Fruit fly (Drosophila melanogaster) whole organism, pupa: Measurements from ENCODE around the gene Ahcy.

Experiments used
- CG10348 ChIP-seq: fragments of 200-800 bp; sonication (Bioruptor generic); IDR thresholded peaks from 2 replicates; pipeline ENCODE4 v1.3.6; 2022; ENCODE audit warnings: missing biosample characterization, missing genetic modification characterization
- CG12605 ChIP-seq: fragments of 200-800 bp; sonication (Bioruptor generic); IDR thresholded peaks from 2 replicates; pipeline ENCODE4 v1.3.6; 2022; ENCODE audit warnings: missing biosample characterization, missing genetic modification characterization
- CG13204 ChIP-seq: fragments of 200-800 bp; sonication (Bioruptor generic); optimal IDR thresholded peaks from 2 replicates; lab custom pipeline; 2018; ENCODE audit warnings: missing biosample characterization, mild to moderate bottlenecking, missing genetic modification characterization, moderate library complexity
- CG14655 ChIP-seq: fragments of 200-800 bp; sonication (Bioruptor generic); optimal IDR thresholded peaks from 3 replicates; lab custom pipeline; 2017; ENCODE audit warnings: mild to moderate bottlenecking, missing biosample characterization, missing genetic modification reagents, missing genetic modification characterization
- CG15710 ChIP-seq: fragments of 200-800 bp; sonication (Bioruptor generic); optimal IDR thresholded peaks from 2 replicates; lab custom pipeline; 2018; ENCODE audit warnings: missing biosample characterization, mild to moderate bottlenecking, missing genetic modification characterization, moderate library complexity
- CG17806 ChIP-seq: fragments of 200-800 bp; sonication (Bioruptor generic); optimal IDR thresholded peaks from 2 replicates; lab custom pipeline; 2018; ENCODE audit warnings: missing biosample characterization, mild to moderate bottlenecking, missing genetic modification characterization, moderate library complexity
- CG32121 ChIP-seq: fragments of 200-800 bp; sonication (Bioruptor generic); IDR thresholded peaks from 2 replicates; pipeline ENCODE4 v1.3.6; 2022; ENCODE audit warnings: missing biosample characterization, missing genetic modification characterization
- CG34367 ChIP-seq: fragments of 200-800 bp; sonication (Bioruptor generic); optimal IDR thresholded peaks from 2 replicates; lab custom pipeline; 2018; ENCODE audit warnings: missing biosample characterization, mild to moderate bottlenecking, missing genetic modification characterization
- CG4496 ChIP-seq: fragments of 200-800 bp; sonication (Bioruptor generic); IDR thresholded peaks from 3 replicates; pipeline ENCODE4 v1.3.6; 2022; ENCODE audit warnings: missing biosample characterization, missing genetic modification characterization
- CG8159 ChIP-seq: fragments of 200-800 bp; sonication (Bioruptor generic); optimal IDR thresholded peaks from 3 replicates; lab custom pipeline; 2018; ENCODE audit warnings: missing biosample characterization, mild to moderate bottlenecking, missing genetic modification characterization, moderate library complexity
- CG8301 ChIP-seq: fragments of 200-800 bp; sonication (Bioruptor generic); optimal IDR thresholded peaks from 2 replicates; lab custom pipeline; 2018; ENCODE audit warnings: missing biosample characterization, mild to moderate bottlenecking, missing genetic modification characterization
- CG9948 ChIP-seq: fragments of 200-800 bp; sonication (Bioruptor generic); optimal IDR thresholded peaks from 2 replicates; lab custom pipeline; 2018; ENCODE audit warnings: missing biosample characterization, mild to moderate bottlenecking, missing genetic modification characterization, moderate library complexity
- D1 ChIP-seq: fragments of 200-800 bp; sonication (Bioruptor generic); optimal IDR thresholded peaks from 2 replicates; lab custom pipeline; 2018; ENCODE audit warnings: missing biosample characterization, mild to moderate bottlenecking, missing genetic modification characterization, moderate library complexity
- EcR ChIP-seq: fragments of 200-800 bp; sonication (Bioruptor generic); optimal IDR thresholded peaks from 3 replicates; lab custom pipeline; 2019; ENCODE audit warnings: missing biosample characterization, missing genetic modification characterization, mild to moderate bottlenecking, moderate library complexity, missing genetic modification reagents
- Ets98B ChIP-seq: fragments of 200-800 bp; sonication (Bioruptor generic); IDR thresholded peaks from 2 replicates; pipeline ENCODE4 v1.3.6; 2022; ENCODE audit warnings: missing biosample characterization, missing genetic modification characterization
- Pif1A ChIP-seq: fragments of 200-800 bp; sonication (Bioruptor generic); optimal IDR thresholded peaks from 3 replicates; lab custom pipeline; 2016; ENCODE audit warnings: missing biosample characterization, missing genetic modification characterization
- Pif1B ChIP-seq: fragments of 200-800 bp; sonication (Bioruptor generic); optimal IDR thresholded peaks from 3 replicates; lab custom pipeline; 2016; ENCODE audit warnings: missing biosample characterization, missing genetic modification characterization
- Snoo ChIP-seq: fragments of 200-800 bp; sonication (Bioruptor generic); optimal IDR thresholded peaks from 3 replicates; lab custom pipeline; 2017; ENCODE audit warnings: missing biosample characterization, mild to moderate bottlenecking, missing genetic modification characterization, inconsistent platforms
- fd96Ca ChIP-seq: fragments of 200-800 bp; sonication (Bioruptor generic); IDR thresholded peaks from 3 replicates; pipeline ENCODE4 v1.3.6; 2022; ENCODE audit warnings: missing biosample characterization, missing genetic modification characterization
- gl ChIP-seq: fragments of 200-800 bp; sonication (Bioruptor generic); optimal IDR thresholded peaks from 2 replicates; lab custom pipeline; 2018; ENCODE audit warnings: missing biosample characterization, mild to moderate bottlenecking, missing genetic modification characterization
- rn ChIP-seq: fragments of 200-800 bp; sonication (Bioruptor generic); IDR thresholded peaks from 2 replicates; pipeline ENCODE4 v1.3.6; 2022; ENCODE audit warnings: missing biosample characterization, missing genetic modification characterization

Ahcy gene

DNA sequence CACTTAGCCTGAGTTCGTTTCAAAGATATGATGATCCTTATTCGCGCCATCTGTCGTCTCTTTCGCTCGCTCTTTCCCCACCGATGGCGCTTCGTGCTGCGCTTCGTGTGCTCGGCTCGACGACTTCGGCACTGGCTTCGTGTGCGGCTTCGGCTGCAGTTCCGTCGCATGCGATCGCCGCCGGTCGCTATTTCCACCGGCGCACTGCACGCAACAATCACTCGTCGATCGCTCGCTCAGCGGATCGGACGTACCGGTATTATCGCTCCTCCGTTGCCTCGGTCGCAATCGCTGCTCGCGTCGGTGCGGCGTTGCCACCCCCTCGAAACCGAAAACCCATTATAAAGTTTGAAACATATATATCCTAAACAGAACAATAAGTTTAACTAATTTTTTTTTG is 48.7 kb downstream of the Ahcy start:
- TF ChIP-seq Snoo (tag; lab: Kevin White, UChicago) (peak; percentile 13), rn (GFP tag; lab: Robert Waterston, UW) (no peak), CG12605 (GFP tag; lab: Robert Waterston, UW) (no peak), CG10348 (GFP tag; lab: Robert Waterston, UW) (no peak), CG32121 (GFP tag; lab: Robert Waterston, UW) (no peak), CG15710 (tag; lab: Kevin White, UChicago) (peak; percentile 13), Ets98B (peak; percentile 48; the same call in 1 of the 2 replicates), CG9948 (tag; lab: Kevin White, UChicago) (no peak), CG14655 (GFP tag; lab: Kevin White, UChicago) (no peak), gl (tag; lab: Kevin White, UChicago) (no peak), CG8159 (tag; lab: Kevin White, UChicago) (peak; percentile 25), CG8301 (tag; lab: Kevin White, UChicago) (no peak), CG17806 (tag; lab: Kevin White, UChicago) (no peak), fd96Ca (GFP tag; lab: Robert Waterston, UW) (0 out of 3 replicates have a peak, but pooled peaks have one; percentile 12), CG4496 (GFP tag; lab: Robert Waterston, UW) (peak; percentile 87), EcR (GFP tag; lab: Kevin White, UChicago) (no peak), Pif1B (peak; percentile 13), D1 (no peak), Pif1A (peak; percentile 51), CG34367 (tag; lab: Kevin White, UChicago) (peak; percentile 3), CG13204 (GFP tag; lab: Kevin White, UChicago) (peak; percentile 52)

DNA sequence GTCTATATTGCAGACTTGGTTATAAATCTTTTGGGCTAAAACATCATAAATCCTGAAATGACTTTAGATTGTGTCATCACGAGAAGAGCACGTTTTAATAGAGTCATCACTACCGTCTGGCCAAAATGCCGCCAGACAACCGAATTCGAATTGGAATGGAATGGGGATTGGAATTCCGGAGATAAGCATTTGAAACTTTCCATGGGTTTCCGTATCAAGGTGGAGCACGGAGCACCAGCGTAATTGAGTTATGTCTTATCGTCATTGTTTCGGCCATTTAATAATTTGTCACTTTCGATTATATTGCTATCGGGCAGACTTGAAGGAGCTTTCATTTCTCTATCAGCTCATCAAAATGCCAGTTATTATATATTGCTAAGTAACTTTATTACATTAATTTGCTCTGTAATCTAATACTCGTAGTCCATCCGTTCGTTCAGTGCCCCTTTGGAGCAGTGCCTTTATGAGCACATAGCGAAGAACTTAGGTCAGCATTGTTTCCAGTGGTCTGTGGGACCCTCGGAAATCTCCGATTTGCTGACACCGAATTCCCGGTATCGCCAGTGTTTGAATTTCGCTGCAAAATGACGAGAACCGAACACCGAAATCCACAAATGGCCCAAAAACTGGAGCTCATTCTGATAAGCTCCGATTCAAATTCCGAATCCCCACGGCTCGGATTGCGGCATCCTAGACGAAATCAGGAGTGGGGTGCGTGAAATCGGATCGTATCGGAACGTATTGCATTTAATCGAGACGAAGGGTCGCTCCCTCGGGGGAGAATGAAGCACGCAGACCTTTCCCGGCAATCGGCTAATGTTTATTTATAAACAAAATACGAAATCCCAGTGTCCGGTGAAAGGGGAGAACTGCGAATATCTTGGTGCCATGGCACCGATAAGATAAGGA is 50.2 kb downstream of the Ahcy start:
- no peak for TF ChIP-seq EcR (GFP tag; lab: Kevin White, UChicago)
- no peak for TF ChIP-seq D1
- TF ChIP-seq Pif1A: no peak
- TF ChIP-seq Snoo (tag; lab: Kevin White, UChicago): no peak
- TF ChIP-seq, all 21 proteins: peak for 0

DNA sequence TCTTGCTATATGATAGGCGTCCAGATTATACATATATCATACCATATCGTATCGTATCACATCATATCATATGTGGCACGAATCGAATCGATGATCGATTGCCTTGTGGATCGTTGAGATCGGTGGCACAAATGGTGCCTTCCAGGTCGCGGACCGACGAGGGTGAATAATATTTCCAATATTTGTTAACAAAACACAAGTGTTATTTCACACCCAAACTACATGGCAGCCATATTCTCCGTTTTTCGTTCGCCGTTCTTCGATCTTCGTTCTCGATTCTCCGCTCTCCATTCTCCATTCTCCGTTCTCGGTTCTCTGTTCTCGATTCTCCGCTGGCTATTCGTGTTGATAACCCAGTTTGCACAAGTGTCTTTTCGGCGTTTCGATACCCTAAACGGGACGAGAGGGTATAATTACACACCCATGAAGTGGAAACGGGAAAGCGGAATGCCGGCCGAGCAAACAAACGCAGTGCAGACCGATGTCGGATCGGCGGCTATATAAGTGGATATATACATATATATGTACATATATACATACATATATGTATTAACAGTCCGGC is 51.7 kb downstream of the Ahcy start:
- TF ChIP-seq CG12605 (GFP tag; lab: Robert Waterston, UW): no peak
- no peak for TF ChIP-seq fd96Ca (GFP tag; lab: Robert Waterston, UW)
- no peak for TF ChIP-seq D1
- TF ChIP-seq CG10348 (GFP tag; lab: Robert Waterston, UW): no peak
- TF ChIP-seq Pif1A: no peak
- TF ChIP-seq Pif1B: no peak
- no peak for TF ChIP-seq CG8301 (tag; lab: Kevin White, UChicago)
- TF ChIP-seq gl (tag; lab: Kevin White, UChicago): no peak
- TF ChIP-seq CG34367 (tag; lab: Kevin White, UChicago): no peak
- TF ChIP-seq Ets98B: no peak
- TF ChIP-seq CG15710 (tag; lab: Kevin White, UChicago): no peak
- TF ChIP-seq CG13204 (GFP tag; lab: Kevin White, UChicago): no peak
- no peak for TF ChIP-seq CG14655 (GFP tag; lab: Kevin White, UChicago)
- TF ChIP-seq CG8159 (tag; lab: Kevin White, UChicago): no peak
- TF ChIP-seq, all 21 proteins: peak for 0
